Worm (Caenorhabditis elegans): ENCODE data around the gene atz-1.
A peak's percentile ranks its signal among the peaks of the same experiment; 100 is the strongest.

DNA sequence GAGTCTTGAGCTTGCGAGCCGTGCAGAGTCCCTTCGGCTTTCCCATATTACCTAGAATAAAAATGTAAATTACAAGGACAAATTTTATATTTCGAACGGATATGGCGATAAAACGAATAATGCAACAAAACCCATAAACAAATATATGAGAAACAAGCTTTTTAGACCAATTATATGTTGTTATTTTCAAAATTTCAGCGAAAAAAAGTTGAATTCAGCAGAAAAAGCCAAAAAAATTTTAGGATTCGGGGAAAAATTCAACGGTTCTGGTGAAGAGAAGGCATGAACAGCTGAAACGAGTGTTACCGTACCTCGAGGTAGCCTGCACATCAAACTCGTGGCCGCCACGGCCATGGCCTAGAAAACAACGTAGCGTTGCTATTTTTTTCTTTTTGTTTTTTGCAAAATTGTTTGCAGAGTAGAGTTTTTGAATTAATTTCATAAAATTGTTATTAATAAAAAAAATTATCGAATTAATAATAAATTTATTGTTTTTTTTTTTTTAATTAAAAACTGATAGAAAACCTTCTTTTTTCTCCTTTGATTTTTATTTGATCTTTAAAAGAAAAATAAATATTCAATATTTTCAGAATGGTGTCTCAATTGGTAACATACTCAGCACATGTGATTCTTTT lies 15.2 kb upstream of the atz-1 start, which contains the start of the genes rps-23 and dpm-3:
- TF ChIP-seq W03F9.2 (tag; optimal IDR thresholded peaks at IDR 0.05): peak; percentile 94
- TF ChIP-seq him-1 (tag; optimal IDR thresholded peaks at IDR 0.05): peak; percentile 87
- TF ChIP-seq dao-5 (tag; optimal IDR thresholded peaks at IDR 0.05): no peak
